Fruit fly (Drosophila melanogaster) whole organism, pupa: ENCODE measurements around the gene zld.

Source experiments
- CG15710 ChIP-seq: fragments of 200-800 bp; sonication (Bioruptor generic); optimal IDR thresholded peaks from 2 replicates; lab custom pipeline; 2018; ENCODE audit warnings: missing biosample characterization, mild to moderate bottlenecking, missing genetic modification characterization, moderate library complexity
- gl ChIP-seq: fragments of 200-800 bp; sonication (Bioruptor generic); optimal IDR thresholded peaks from 2 replicates; lab custom pipeline; 2018; ENCODE audit warnings: missing biosample characterization, mild to moderate bottlenecking, missing genetic modification characterization

DNA sequence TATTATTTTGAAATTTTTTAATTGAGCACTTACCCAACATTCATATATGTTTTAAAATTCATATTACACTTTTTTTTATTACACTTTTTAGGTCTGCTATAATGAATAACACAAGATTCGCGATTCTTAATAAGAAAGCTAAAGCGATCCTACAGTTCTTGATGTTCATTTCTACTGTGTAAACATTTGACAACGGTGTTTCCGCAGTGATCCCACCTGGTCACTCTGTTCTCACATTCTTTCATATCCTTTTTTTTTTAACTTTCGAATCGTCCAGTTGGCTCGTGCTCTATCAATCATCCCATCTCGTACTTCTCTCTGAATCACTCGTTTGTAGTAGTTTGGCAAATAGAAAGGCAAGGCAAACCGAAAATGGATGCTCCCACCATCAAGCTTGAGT is 29.1 kb upstream of the zld start, which contains the start of gene SkpD:
- TF ChIP-seq CG15710 (tag; lab: Kevin White, UChicago) (no peak), gl (no peak)
